Fruit fly (Drosophila melanogaster): ENCODE measurements around the gene Brd.
A peak's percentile ranks its signal among the peaks of the same experiment; 100 is the strongest.

The Brd gene

dm6 chr3L:15013957-15014692 is 41.7 kb downstream of the Brd start, which contains the start of gene Reck (continued):
- TF ChIP-seq MBD-R2 (GFP tag; IDR thresholded peaks at IDR 0.05) = no peak; the same call in 1 of the 2 replicates
- no peak for TF ChIP-seq Dip2 (GFP tag; IDR thresholded peaks at IDR 0.05)
- TF ChIP-seq Doc3 (GFP tag; IDR thresholded peaks at IDR 0.05; ENCODE audit: partially characterized antibody) = no peak
- TF ChIP-seq br (optimal IDR thresholded peaks at IDR 0.05) = no peak
- TF ChIP-seq stwl (tag; optimal IDR thresholded peaks at IDR 0.05) = peak; percentile 43
- TF ChIP-seq CG4730 (GFP tag; IDR thresholded peaks at IDR 0.05) = peak; percentile 74
- peak; percentile 81 for TF ChIP-seq zen (tag; optimal IDR thresholded peaks at IDR 0.05)
- TF ChIP-seq CG6765 (GFP tag; optimal IDR thresholded peaks at IDR 0.05) = peak; percentile 59
- peak; percentile 48 for TF ChIP-seq corto (GFP tag; optimal IDR thresholded peaks at IDR 0.05)
- peak; percentile 50 for TF ChIP-seq CG11723 (GFP tag; optimal IDR thresholded peaks at IDR 0.05)
- TF ChIP-seq CG16863 (GFP tag; optimal IDR thresholded peaks at IDR 0.05) = peak; percentile 42
- peak; percentile 31 for TF ChIP-seq pzg (GFP tag; optimal IDR thresholded peaks at IDR 0.05)
- peak; percentile 43; the same call in 1 of the 2 replicates for TF ChIP-seq CG4360 (GFP tag; IDR thresholded peaks at IDR 0.05)
- peak; percentile 40 to 63 for TF ChIP-seq chif (GFP tag; optimal IDR thresholded peaks at IDR 0.05)
- no peak for TF ChIP-seq rib (GFP tag; IDR thresholded peaks at IDR 0.05)
- TF ChIP-seq Ets65A (GFP tag) = peak; percentile 82
- TF ChIP-seq CG8924 (tag; optimal IDR thresholded peaks at IDR 0.05) = peak; percentile 89
- TF ChIP-seq D19A (tag; optimal IDR thresholded peaks at IDR 0.05) = peak; percentile 78
- TF ChIP-seq H2.0 (GFP tag; IDR thresholded peaks at IDR 0.05) = peak; percentile 59
- peak; percentile 29; the same call in 1 of the 2 replicates for TF ChIP-seq gt (GFP tag; IDR thresholded peaks at IDR 0.05)
- TF ChIP-seq ato (GFP tag; IDR thresholded peaks at IDR 0.05; ENCODE audit: partially characterized antibody) = no peak
- peak; percentile 44; the same call in 1 of the 2 replicates for TF ChIP-seq ttk (GFP tag; IDR thresholded peaks at IDR 0.05)
- TF ChIP-seq CG6175 (GFP tag; IDR thresholded peaks at IDR 0.05) = peak; percentile 33; the same call in 1 of the 3 replicates
- peak; percentile 86 for TF ChIP-seq CG14710 (tag; optimal IDR thresholded peaks at IDR 0.05)
- TF ChIP-seq ewg (GFP tag; optimal IDR thresholded peaks at IDR 0.05) = peak; percentile 71
- TF ChIP-seq CG7556 (GFP tag; optimal IDR thresholded peaks at IDR 0.05) = peak; percentile 76
- no peak for TF ChIP-seq Sry-β (GFP tag; optimal IDR thresholded peaks at IDR 0.05)
- TF ChIP-seq CG31224 (GFP tag; IDR thresholded peaks at IDR 0.05) = peak; percentile 55
- TF ChIP-seq CG13287 (GFP tag; IDR thresholded peaks at IDR 0.05; ENCODE audit: partially characterized antibody) = no peak
- TF ChIP-seq bab2 (GFP tag; optimal IDR thresholded peaks at IDR 0.05) = peak; percentile 57
- TF ChIP-seq CG6689 (GFP tag; IDR thresholded peaks at IDR 0.05) = no peak
- TF ChIP-seq Fer1 (GFP tag; optimal IDR thresholded peaks at IDR 0.05) = peak; percentile 89
- TF ChIP-seq mld (GFP tag; IDR thresholded peaks at IDR 0.05; ENCODE audit: partially characterized antibody) = no peak
- TF ChIP-seq Scr (GFP tag; IDR thresholded peaks at IDR 0.05; ENCODE audit: partially characterized antibody) = no peak
- no peak for TF ChIP-seq CG6791 (GFP tag; IDR thresholded peaks at IDR 0.05; ENCODE audit: partially characterized antibody)
- TF ChIP-seq CG33213 (GFP tag; optimal IDR thresholded peaks at IDR 0.05) = peak; percentile 48
- peak; percentile 78 for TF ChIP-seq onecut (GFP tag; IDR thresholded peaks at IDR 0.05)
- peak; percentile 73 for TF ChIP-seq Aef1 (GFP tag; IDR thresholded peaks at IDR 0.05)
- TF ChIP-seq Optix (GFP tag; IDR thresholded peaks at IDR 0.05) = peak; percentile 68; the same call in 2 of the 3 replicates
- peak; percentile 85 for TF ChIP-seq gce (GFP tag; IDR thresholded peaks at IDR 0.05)
- TF ChIP-seq lmd (GFP tag; IDR thresholded peaks at IDR 0.05) = peak; percentile 69
- peak; percentile 85 for TF ChIP-seq CG7271 (tag; optimal IDR thresholded peaks at IDR 0.05)
- TF ChIP-seq vvl (GFP tag; IDR thresholded peaks at IDR 0.05) = peak; percentile 93
- TF ChIP-seq Chrac-16 (GFP tag; optimal IDR thresholded peaks at IDR 0.05) = peak; percentile 72
- no peak for TF ChIP-seq klu (GFP tag; IDR thresholded peaks at IDR 0.05)
- no peak for TF ChIP-seq pb (GFP tag; optimal IDR thresholded peaks at IDR 0.05)
- TF ChIP-seq Hr51 (GFP tag; optimal IDR thresholded peaks at IDR 0.05) = peak; percentile 48 to 90
- no peak for TF ChIP-seq vnd (GFP tag; IDR thresholded peaks at IDR 0.05; ENCODE audit: partially characterized antibody)
- TF ChIP-seq CG11247 (GFP tag; IDR thresholded peaks at IDR 0.05) = peak; percentile 73
